Worm (Caenorhabditis elegans) whole organism, late embryonic: ENCODE results near the gene capg-2.

Source experiments
- C08G9.2 ChIP-seq: sonication (generic microtip); optimal IDR thresholded peaks from 2 replicates; lab custom pipeline; 2016; ENCODE audit warnings: mild to moderate bottlenecking, missing genetic modification characterization, moderate library complexity, missing compliant biosample characterization
- T23F11.4 ChIP-seq: fragments of 200-800 bp; sonication (Bioruptor generic); optimal IDR thresholded peaks from 2 replicates; lab custom pipeline; 2018; ENCODE audit warnings: mild to moderate bottlenecking, missing genetic modification characterization, missing compliant biosample characterization
- ama-1 ChIP-seq: fragments of 150-350 bp; optimal IDR thresholded peaks from 2 replicates; lab custom pipeline; 2014
- ceh-18 ChIP-seq: sonication (generic microtip); optimal IDR thresholded peaks from 2 replicates; lab custom pipeline; 2016; ENCODE audit warnings: missing genetic modification characterization, missing compliant biosample characterization
- ceh-34 ChIP-seq: sonication (generic microtip); optimal IDR thresholded peaks from 2 replicates; lab custom pipeline; 2016; ENCODE audit warnings: mild to moderate bottlenecking, missing genetic modification characterization, missing compliant biosample characterization
- ceh-45 ChIP-seq: fragments of 200-800 bp; sonication (Bioruptor generic); IDR thresholded peaks from 2 replicates; pipeline ENCODE4 v1.3.6; 2022; ENCODE audit warnings: missing genetic modification reagents, missing genetic modification characterization, missing compliant biosample characterization
- hlh-6 ChIP-seq: sonication (generic microtip); optimal IDR thresholded peaks from 2 replicates; lab custom pipeline; 2016; ENCODE audit warnings: missing genotype, missing genetic modification characterization, missing compliant biosample characterization
- nfya-1 ChIP-seq: sonication (generic microtip); optimal IDR thresholded peaks from 2 replicates; lab custom pipeline; 2017; ENCODE audit warnings: missing genetic modification characterization, mild to moderate bottlenecking, missing compliant biosample characterization, antibody characterized with exemption, moderate library complexity
- nhr-11 ChIP-seq: fragments of 150-350 bp; optimal IDR thresholded peaks from 2 replicates; lab custom pipeline; 2014; ENCODE audit warnings: missing biosample characterization, missing genetic modification characterization
- pqm-1 ChIP-seq: sonication (generic microtip); optimal IDR thresholded peaks from 2 replicates; lab custom pipeline; 2016; ENCODE audit warnings: missing genetic modification characterization, missing compliant biosample characterization
- rnt-1 ChIP-seq: sonication (generic microtip); optimal IDR thresholded peaks from 2 replicates; lab custom pipeline; 2016; ENCODE audit warnings: missing genetic modification characterization, missing compliant biosample characterization
- tbx-2 ChIP-seq: sonication (generic microtip); optimal IDR thresholded peaks from 2 replicates; lab custom pipeline; 2016; ENCODE audit warnings: missing genetic modification characterization, missing compliant biosample characterization
- zip-5 ChIP-seq: sonication (generic microtip); optimal IDR thresholded peaks from 2 replicates; lab custom pipeline; 2016; ENCODE audit warnings: missing genetic modification characterization, missing compliant biosample characterization

DNA sequence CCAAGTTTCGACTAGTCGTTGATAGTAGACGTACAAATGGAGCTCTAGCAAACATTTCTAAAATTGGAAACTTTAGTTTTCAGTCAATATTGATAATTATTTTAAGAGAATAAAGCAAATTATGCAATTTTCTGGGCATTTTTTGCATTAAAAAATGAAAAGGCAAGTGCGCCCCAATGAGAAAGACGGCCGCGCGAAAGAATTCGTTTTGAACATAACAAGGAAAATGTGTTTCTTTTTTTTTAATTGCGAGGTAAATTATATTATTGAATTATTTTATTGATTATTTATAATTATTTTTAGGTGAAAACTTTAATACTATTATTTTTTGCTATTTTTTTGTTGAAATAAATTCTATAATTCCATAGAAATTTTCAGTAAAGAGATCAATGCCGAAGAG is at the start of gene capg-2, which contains the start of gene tsfm-1:
- TF ChIP-seq ceh-34 (tag; lab: Kevin White, UChicago), result no peak
- no peak for TF ChIP-seq tbx-2 (tag; lab: Kevin White, UChicago)
- TF ChIP-seq T23F11.4 (GFP tag; lab: Kevin White, UChicago), result no peak
- no peak for TF ChIP-seq ceh-45 (GFP tag; lab: Robert Waterston, UW)
- TF ChIP-seq ceh-18 (tag; lab: Kevin White, UChicago), result no peak
- no peak for TF ChIP-seq C08G9.2 (tag; lab: Kevin White, UChicago)
- no peak for TF ChIP-seq nhr-11 (tag; lab: Kevin White, UChicago)
- no peak for TF ChIP-seq zip-5 (tag; lab: Kevin White, UChicago)
- TF ChIP-seq rnt-1, result no peak
- no peak for TF ChIP-seq ama-1 (lab: Kevin White, UChicago)
- TF ChIP-seq hlh-6 (tag; lab: Kevin White, UChicago), result no peak
- TF ChIP-seq nfya-1, result no peak
- TF ChIP-seq pqm-1 (tag; lab: Kevin White, UChicago), result no peak
